Worm (Caenorhabditis elegans): ENCODE measurements around the gene txbp-3.

txbp-3 gene

ce11 chrIII:5018116-5018689, 29.1 kb downstream of the txbp-3 start, which contains the start of gene wip-1:
TSS of gene wip-1 (plus strand) at chrIII:5018639.
- TF ChIP-seq hrde-1 (tag; optimal IDR thresholded peaks at IDR 0.05; ENCODE audit: borderline replicate concordance), result peak; percentile 82
- TF ChIP-seq nhr-80 (tag; optimal IDR thresholded peaks at IDR 0.05), result peak; percentile 99
- TF ChIP-seq unc-130 (GFP tag; optimal IDR thresholded peaks at IDR 0.05), result peak; percentile 96
- TF ChIP-seq nhr-27 (tag; optimal IDR thresholded peaks at IDR 0.05), result peak; percentile 72
- peak; percentile 89 for TF ChIP-seq Y67H2A.10 (GFP tag; conservative IDR thresholded peaks at IDR 0.05)
- peak; percentile 99 for TF ChIP-seq tlf-1 (GFP tag; optimal IDR thresholded peaks at IDR 0.05)
- TF ChIP-seq sdz-38 (tag; optimal IDR thresholded peaks at IDR 0.05), result no peak
- peak; percentile 93 for TF ChIP-seq C06A6.2 (GFP tag; conservative IDR thresholded peaks at IDR 0.05)
- TF ChIP-seq ekl-4 (GFP tag; IDR thresholded peaks at IDR 0.05), result peak; percentile 98
- peak; percentile 86 for TF ChIP-seq dpl-1 (GFP tag; optimal IDR thresholded peaks at IDR 0.05)
- TF ChIP-seq cebp-1 (GFP tag; IDR thresholded peaks at IDR 0.05), result peak; percentile 90
- peak; percentile 97 for TF ChIP-seq cebp-1 (tag; optimal IDR thresholded peaks at IDR 0.05)
- peak; percentile 98 for TF ChIP-seq athp-1 (tag; optimal IDR thresholded peaks at IDR 0.05)
- TF ChIP-seq pha-4 (tag; optimal IDR thresholded peaks at IDR 0.05), result peak; percentile 80
- TF ChIP-seq rec-8 (tag; optimal IDR thresholded peaks at IDR 0.05), result peak; percentile 31 to 60
- TF ChIP-seq let-607 (tag; optimal IDR thresholded peaks at IDR 0.05), result peak; percentile 85 to 94
- TF ChIP-seq Y53F4B.3 (GFP tag; IDR thresholded peaks at IDR 0.05), result peak; percentile 88
- TF ChIP-seq hmg-20 (GFP tag; IDR thresholded peaks at IDR 0.05), result peak; percentile 88
- peak; percentile 79 for TF ChIP-seq tbp1 (GFP tag; optimal IDR thresholded peaks at IDR 0.05)
- peak; percentile 97 for TF ChIP-seq K12H6.12 (tag; optimal IDR thresholded peaks at IDR 0.05)
- TF ChIP-seq repo-1 (tag; optimal IDR thresholded peaks at IDR 0.05), result peak; percentile 96
- peak; percentile 96 for TF ChIP-seq snpc-3.4 (tag; optimal IDR thresholded peaks at IDR 0.05)
- TF ChIP-seq mcd-1 (GFP tag; IDR thresholded peaks at IDR 0.05), result peak; percentile 96
- peak; percentile 100 for TF ChIP-seq ztf-18 (tag; optimal IDR thresholded peaks at IDR 0.05)
- TF ChIP-seq sptf-2 (GFP tag; optimal IDR thresholded peaks at IDR 0.05), result peak; percentile 91
- peak; percentile 92 for TF ChIP-seq F33H1.4 (GFP tag; IDR thresholded peaks at IDR 0.05)
- no peak for TF ChIP-seq nhr-179 (tag; optimal IDR thresholded peaks at IDR 0.05)
- peak; percentile 64 for TF ChIP-seq zim-3 (tag; optimal IDR thresholded peaks at IDR 0.05)
- peak; percentile 93 for TF ChIP-seq madf-10 (tag; optimal IDR thresholded peaks at IDR 0.05)
- TF ChIP-seq egl-18 (GFP tag; IDR thresholded peaks at IDR 0.05), result peak; percentile 86
- no peak for TF ChIP-seq tbx-9 (tag; optimal IDR thresholded peaks at IDR 0.05; ENCODE audit: borderline replicate concordance)
- no peak for TF ChIP-seq hlh-26 (GFP tag; conservative IDR thresholded peaks at IDR 0.05)
- peak; percentile 93 for TF ChIP-seq F39B2.1 (GFP tag; IDR thresholded peaks at IDR 0.05)
- TF ChIP-seq F22D6.2 (tag; optimal IDR thresholded peaks at IDR 0.05), result peak; percentile 87
- no peak for TF ChIP-seq lag-1 (GFP tag; IDR thresholded peaks at IDR 0.05)
- peak; percentile 99 for TF ChIP-seq B0336.3 (GFP tag; IDR thresholded peaks at IDR 0.05)
- peak; percentile 87 for TF ChIP-seq sea-2 (GFP tag; IDR thresholded peaks at IDR 0.05)
- TF ChIP-seq F37B4.10 (GFP tag; IDR thresholded peaks at IDR 0.05), result 0 out of 2 replicates have a peak, but pooled peaks have one; percentile 87
- peak; percentile 71 for TF ChIP-seq F10E7.11 (tag; optimal IDR thresholded peaks at IDR 0.05)
- TF ChIP-seq ztf-26 (tag; optimal IDR thresholded peaks at IDR 0.05), result peak; percentile 97
- TF ChIP-seq F49E8.2 (tag; optimal IDR thresholded peaks at IDR 0.05; ENCODE audit: insufficient read depth), result peak; percentile 95
- TF ChIP-seq Y56A3A.18 (GFP tag; IDR thresholded peaks at IDR 0.05), result peak; percentile 95
- peak; percentile 96 for TF ChIP-seq ZK185.1 (tag; optimal IDR thresholded peaks at IDR 0.05; ENCODE audit: poor library complexity, severe bottlenecking)
- no peak for TF ChIP-seq ceh-40 (GFP tag; IDR thresholded peaks at IDR 0.05)
- TF ChIP-seq D2030.7 (GFP tag; IDR thresholded peaks at IDR 0.05), result peak; percentile 96
- TF ChIP-seq rpc-1 (optimal IDR thresholded peaks at IDR 0.05), result peak; percentile 3
- TF ChIP-seq rpc-1 (tag; optimal IDR thresholded peaks at IDR 0.05), result peak; percentile 6
- TF ChIP-seq lsl-1 (GFP tag; optimal IDR thresholded peaks at IDR 0.05), result peak; percentile 93

Measured in whole organism, young adult.